Fruit fly (Drosophila melanogaster) whole organism, embryonic: ENCODE results near the gene Dnaaf4.

Source experiments
- Aef1 ChIP-seq: fragments of 200-800 bp; sonication (Bioruptor generic); IDR thresholded peaks from 3 replicates; pipeline ENCODE4 v1.3.6; 2022; ENCODE audit warnings: missing biosample characterization, missing genetic modification characterization
- CG10274 ChIP-seq: fragments of 200-800 bp; sonication (Bioruptor generic); optimal IDR thresholded peaks from 3 replicates; lab custom pipeline; 2017; ENCODE audit warnings: missing biosample characterization, mild to moderate bottlenecking, missing genetic modification characterization
- CG11398 ChIP-seq: fragments of 200-800 bp; sonication (Bioruptor generic); optimal IDR thresholded peaks from 2 replicates; lab custom pipeline; 2016; ENCODE audit warnings: missing biosample characterization, missing genetic modification characterization
- CG11695 ChIP-seq: fragments of 200-800 bp; sonication (Bioruptor generic); IDR thresholded peaks from 3 replicates; pipeline ENCODE4 v1.3.6; 2022; ENCODE audit warnings: missing biosample characterization, missing genetic modification characterization
- CG16815 ChIP-seq: fragments of 200-800 bp; sonication (Bioruptor generic); optimal IDR thresholded peaks from 3 replicates; lab custom pipeline; 2017; ENCODE audit warnings: missing biosample characterization, mild to moderate bottlenecking, missing genetic modification characterization
- CG2678 ChIP-seq: fragments of 200-800 bp; sonication (Bioruptor generic); optimal IDR thresholded peaks from 3 replicates; lab custom pipeline; 2019; ENCODE audit warnings: missing biosample characterization, mild to moderate bottlenecking, missing genetic modification characterization, moderate library complexity
- CG2875 ChIP-seq: fragments of 200-800 bp; sonication (Bioruptor generic); optimal IDR thresholded peaks from 2 replicates; lab custom pipeline; 2017; ENCODE audit warnings: missing biosample characterization, mild to moderate bottlenecking, missing genetic modification characterization, missing genetic modification reagents
- CG31441 ChIP-seq: fragments of 200-800 bp; sonication (Bioruptor generic); IDR thresholded peaks from 2 replicates; pipeline ENCODE4 v1.3.6; 2022; ENCODE audit warnings: missing biosample characterization, missing genetic modification characterization
- CG32767 ChIP-seq: fragments of 200-800 bp; sonication (Bioruptor generic); IDR thresholded peaks from 2 replicates; pipeline ENCODE4 v1.3.6; 2022; ENCODE audit warnings: missing biosample characterization, missing genetic modification characterization
- CG3847 ChIP-seq: fragments of 200-800 bp; sonication (Bioruptor generic); IDR thresholded peaks from 2 replicates; pipeline ENCODE4 v1.3.6; 2022; ENCODE audit warnings: missing biosample characterization, missing genetic modification characterization
- CG5180 ChIP-seq: fragments of 200-800 bp; sonication (Bioruptor generic); optimal IDR thresholded peaks from 3 replicates; lab custom pipeline; 2017; ENCODE audit warnings: missing biosample characterization, missing genetic modification characterization, mild to moderate bottlenecking, moderate library complexity, missing genetic modification reagents
- CG5953 ChIP-seq: fragments of 200-800 bp; sonication (Bioruptor generic); IDR thresholded peaks from 2 replicates; pipeline ENCODE4 v1.3.6; 2022; ENCODE audit warnings: missing biosample characterization, missing genetic modification characterization
- CG6689 ChIP-seq: fragments of 200-800 bp; sonication (Bioruptor generic); IDR thresholded peaks from 2 replicates; pipeline ENCODE4 v1.3.6; 2022; ENCODE audit warnings: missing biosample characterization, missing genetic modification characterization
- CG6813 ChIP-seq: fragments of 200-800 bp; sonication (Bioruptor generic); optimal IDR thresholded peaks from 2 replicates; lab custom pipeline; 2017; ENCODE audit warnings: missing biosample characterization, missing genetic modification characterization, mild to moderate bottlenecking, moderate library complexity, missing genetic modification reagents
- CG7745 ChIP-seq: fragments of 200-800 bp; sonication (Bioruptor generic); optimal IDR thresholded peaks from 2 replicates; lab custom pipeline; 2018; ENCODE audit warnings: missing biosample characterization, mild to moderate bottlenecking, missing genetic modification characterization, moderate library complexity
- CG8924 ChIP-seq: fragments of 200-800 bp; optimal IDR thresholded peaks from 3 replicates; lab custom pipeline; 2019; ENCODE audit warnings: missing biosample characterization, mild to moderate bottlenecking, missing genetic modification characterization, moderate library complexity
- CrebB ChIP-seq: fragments of 200-800 bp; sonication (Bioruptor generic); optimal IDR thresholded peaks from 3 replicates; lab custom pipeline; 2018; ENCODE audit warnings: missing biosample characterization, mild to moderate bottlenecking, missing genetic modification characterization
- Dbx ChIP-seq: fragments of 200-800 bp; sonication (Bioruptor generic); IDR thresholded peaks from 3 replicates; pipeline ENCODE4 v1.3.6; 2022; ENCODE audit warnings: missing biosample characterization, missing genetic modification characterization
- GATAe ChIP-seq: fragments of 200-800 bp; sonication (Bioruptor generic); conservative IDR thresholded peaks from 2 replicates; pipeline ENCODE4 v1.3.6; 2022; ENCODE audit warnings: missing biosample characterization, missing genetic modification characterization
- HmgZ ChIP-seq: fragments of 200-800 bp; sonication (Bioruptor generic); optimal IDR thresholded peaks from 2 replicates; lab custom pipeline; 2018; ENCODE audit warnings: missing biosample characterization, mild to moderate bottlenecking, missing genetic modification characterization
- Lhr ChIP-seq: fragments of 200-800 bp; sonication (Bioruptor generic); optimal IDR thresholded peaks from 3 replicates; lab custom pipeline; 2017; ENCODE audit warnings: mild to moderate bottlenecking, missing biosample characterization, missing genetic modification reagents, missing genetic modification characterization
- MBD-R2 ChIP-seq: fragments of 200-800 bp; sonication (Bioruptor generic); IDR thresholded peaks from 2 replicates; pipeline ENCODE4 v1.3.6; 2022; ENCODE audit warnings: missing biosample characterization, missing genetic modification characterization
- Mes4 ChIP-seq: fragments of 200-800 bp; sonication (Bioruptor generic); optimal IDR thresholded peaks from 2 replicates; lab custom pipeline; 2016; ENCODE audit warnings: missing biosample characterization, missing genetic modification characterization
- Stat92E ChIP-seq, 3 experiments: fragments of >200 bp in 2 of 3; fragments of 200-800 bp in 1 of 3; sonication (Bioruptor generic) in 1 of 3; optimal IDR thresholded peaks; 2 replicates each; lab custom pipeline; 2017 to 2019; ENCODE audit warnings: missing biosample characterization in 3 of 3, missing genetic modification characterization in 3 of 3, mild to moderate bottlenecking in 1 of 3, moderate library complexity in 1 of 3
- Trl ChIP-seq, 3 experiments: fragments of >200 bp in 2 of 3; fragments of 200-800 bp in 1 of 3; sonication (Bioruptor generic) in 1 of 3; optimal IDR thresholded peaks; 2 replicates in 1 of 3; 3 replicates in 2 of 3; lab custom pipeline; 2016 to 2017; ENCODE audit warnings: missing biosample characterization in 1 of 3, missing genetic modification characterization in 1 of 3
- ap ChIP-seq: fragments of 200-800 bp; sonication (Bioruptor generic); IDR thresholded peaks from 2 replicates; pipeline ENCODE4 v1.3.6; 2022; ENCODE audit warnings: missing biosample characterization, missing genetic modification characterization
- az2 ChIP-seq: fragments of 200-800 bp; sonication (Bioruptor generic); optimal IDR thresholded peaks from 3 replicates; lab custom pipeline; 2016; ENCODE audit warnings: missing biosample characterization, missing genetic modification characterization
- cas ChIP-seq: fragments of 200-800 bp; sonication (Bioruptor generic); IDR thresholded peaks from 2 replicates; pipeline ENCODE4 v1.3.6; 2022; ENCODE audit warnings: missing biosample characterization, missing genetic modification characterization
- cwo ChIP-seq: fragments of 200-800 bp; sonication (Bioruptor generic); optimal IDR thresholded peaks from 3 replicates; lab custom pipeline; 2017; ENCODE audit warnings: missing biosample characterization, missing genetic modification characterization, mild to moderate bottlenecking, moderate library complexity, missing genetic modification reagents
- dimm ChIP-seq: fragments of 200-800 bp; sonication (Bioruptor generic); IDR thresholded peaks from 2 replicates; pipeline ENCODE4 v1.3.6; 2022; ENCODE audit warnings: missing biosample characterization, missing genetic modification characterization
- emc ChIP-seq: fragments of 200-800 bp; sonication (Bioruptor generic); optimal IDR thresholded peaks from 2 replicates; lab custom pipeline; 2016; ENCODE audit warnings: missing biosample characterization, missing genetic modification characterization
- ftz-f1 ChIP-seq: fragments of 200-800 bp; sonication (Bioruptor generic); optimal IDR thresholded peaks from 2 replicates; lab custom pipeline; 2016; ENCODE audit warnings: missing biosample characterization, missing genetic modification characterization
- gsb-n ChIP-seq: fragments of 200-800 bp; sonication (Bioruptor generic); optimal IDR thresholded peaks from 3 replicates; lab custom pipeline; 2018; ENCODE audit warnings: missing biosample characterization, mild to moderate bottlenecking, missing genetic modification characterization
- ham ChIP-seq: fragments of 200-800 bp; sonication (Bioruptor generic); IDR thresholded peaks from 2 replicates; pipeline ENCODE4 v1.3.6; 2022; ENCODE audit warnings: missing biosample characterization, missing genetic modification characterization
- hb ChIP-seq: fragments of 200-800 bp; sonication (Bioruptor generic); IDR thresholded peaks from 3 replicates; pipeline ENCODE4 v1.3.6; 2022; ENCODE audit warnings: missing biosample characterization, missing genetic modification characterization; ENCODE audit not compliant: partially characterized antibody
- her ChIP-seq: fragments of 200-800 bp; sonication (Bioruptor generic); optimal IDR thresholded peaks from 2 replicates; lab custom pipeline; 2016; ENCODE audit warnings: missing biosample characterization, missing genetic modification characterization
- hkb ChIP-seq, 2 experiments: fragments of 200-800 bp in 1 of 2; fragments of >200 bp in 1 of 2; sonication (Bioruptor generic) in 1 of 2; IDR thresholded peaks in 1 of 2; optimal IDR thresholded peaks in 1 of 2; 2 replicates each; pipeline versions ENCODE4 v1.3.6 to Lab custom; 2017 to 2022; ENCODE audit warnings: missing biosample characterization in 1 of 2, missing genetic modification characterization in 1 of 2
- jumu ChIP-seq: fragments of 200-800 bp; sonication (Bioruptor generic); optimal IDR thresholded peaks from 3 replicates; lab custom pipeline; 2016; ENCODE audit warnings: missing biosample characterization, missing genetic modification characterization
- lov ChIP-seq, 2 experiments: fragments of 200-800 bp in 1 of 2; fragments of >200 bp in 1 of 2; sonication (Bioruptor generic) in 1 of 2; IDR thresholded peaks in 1 of 2; optimal IDR thresholded peaks in 1 of 2; 2 replicates in 1 of 2; 3 replicates in 1 of 2; pipeline versions ENCODE4 v1.3.6 to Lab custom; 2017 to 2022; ENCODE audit warnings: missing biosample characterization in 1 of 2, missing genetic modification characterization in 1 of 2
- nerfin-1 ChIP-seq: fragments of 200-800 bp; sonication (Bioruptor generic); optimal IDR thresholded peaks from 3 replicates; lab custom pipeline; 2019; ENCODE audit warnings: missing biosample characterization, mild to moderate bottlenecking, missing genetic modification characterization, moderate library complexity
- nom ChIP-seq: fragments of 200-800 bp; sonication (Bioruptor generic); optimal IDR thresholded peaks from 2 replicates; lab custom pipeline; 2017; ENCODE audit warnings: missing biosample characterization, missing genetic modification characterization, mild to moderate bottlenecking, moderate library complexity, missing genetic modification reagents
- oc ChIP-seq: fragments of 200-800 bp; sonication (Bioruptor generic); optimal IDR thresholded peaks from 2 replicates; lab custom pipeline; 2018; ENCODE audit warnings: missing biosample characterization, mild to moderate bottlenecking, missing genetic modification characterization, moderate library complexity
- p53 ChIP-seq: fragments of 200-800 bp; sonication (Bioruptor generic); optimal IDR thresholded peaks from 2 replicates; lab custom pipeline; 2016; ENCODE audit warnings: missing biosample characterization, missing genetic modification characterization
- pho ChIP-seq: fragments of 200-800 bp; sonication (Bioruptor generic); optimal IDR thresholded peaks from 2 replicates; lab custom pipeline; 2016; ENCODE audit warnings: missing biosample characterization, missing genetic modification characterization
- sim ChIP-seq: fragments of 200-800 bp; sonication (Bioruptor generic); IDR thresholded peaks from 2 replicates; pipeline ENCODE4 v1.3.6; 2022; ENCODE audit warnings: missing biosample characterization, missing genetic modification characterization
- tx ChIP-seq: fragments of 200-800 bp; sonication (Bioruptor generic); optimal IDR thresholded peaks from 2 replicates; lab custom pipeline; 2016; ENCODE audit warnings: missing biosample characterization, missing genetic modification characterization
- vnd ChIP-seq: fragments of 200-800 bp; sonication (Bioruptor generic); IDR thresholded peaks from 3 replicates; pipeline ENCODE4 v1.3.6; 2022; ENCODE audit warnings: missing biosample characterization, missing genetic modification characterization; ENCODE audit not compliant: partially characterized antibody
- wor ChIP-seq: fragments of 200-800 bp; sonication (Bioruptor generic); IDR thresholded peaks from 2 replicates; pipeline ENCODE4 v1.3.6; 2022; ENCODE audit warnings: missing biosample characterization, missing genetic modification characterization

The Dnaaf4 gene

dm6 chr2L:11130151-11131008 is 8.9 kb upstream of the Dnaaf4 start, which contains the start of the genes RfC38 and CG4751 (continued):
- TF ChIP-seq Mes4 (GFP tag; lab: Kevin White, UChicago): no peak
- no peak for TF ChIP-seq Stat92E (GFP tag; optimal IDR thresholded peaks at IDR 0.05; lab: Kevin White, UChicago)
- TF ChIP-seq az2 (GFP tag; lab: Kevin White, UChicago): no peak
- TF ChIP-seq Aef1: no peak
- no peak for TF ChIP-seq emc (GFP tag; lab: Kevin White, UChicago)
- TF ChIP-seq pho: no peak
- no peak for TF ChIP-seq CG16815 (GFP tag; lab: Kevin White, UChicago)
- no peak for TF ChIP-seq cas (GFP tag; lab: Robert Waterston, UW)
- TF ChIP-seq Lhr (GFP tag; lab: Kevin White, UChicago): peak; percentile 5
- TF ChIP-seq CG10274 (GFP tag; lab: Kevin White, UChicago): no peak
- peak; percentile 39 for TF ChIP-seq nerfin-1 (tag; lab: Kevin White, UChicago)
- TF ChIP-seq CG6813: no peak
- no peak for TF ChIP-seq CG11398 (GFP tag; lab: Kevin White, UChicago)
- peak; percentile 19 for TF ChIP-seq p53 (GFP tag; lab: Kevin White, UChicago)
- no peak for TF ChIP-seq ftz-f1 (GFP tag; lab: Kevin White, UChicago)
- TF ChIP-seq CG31441 (GFP tag; lab: Robert Waterston, UW): no peak
- TF ChIP-seq hb: peak; percentile 64; the same call in 1 of the 3 replicates
- no peak for TF ChIP-seq dimm (GFP tag; lab: Robert Waterston, UW)
- no peak for TF ChIP-seq cwo (GFP tag; lab: Kevin White, UChicago)
- TF ChIP-seq hkb (optimal IDR thresholded peaks at IDR 0.05; lab: Kevin White, UChicago): no peak
- TF ChIP-seq hkb (GFP tag; IDR thresholded peaks at IDR 0.05; lab: Robert Waterston, UW): no peak
- no peak for TF ChIP-seq ap (GFP tag; lab: Robert Waterston, UW)
- TF ChIP-seq wor (GFP tag; lab: Robert Waterston, UW): no peak
- no peak for TF ChIP-seq CG6689
- TF ChIP-seq lov (optimal IDR thresholded peaks at IDR 0.05; lab: Kevin White, UChicago): no peak
- TF ChIP-seq lov (GFP tag; IDR thresholded peaks at IDR 0.05; lab: Robert Waterston, UW): no peak
- no peak for TF ChIP-seq gsb-n (tag; lab: Kevin White, UChicago)
- no peak for TF ChIP-seq CG3847 (GFP tag; lab: Robert Waterston, UW)
- TF ChIP-seq sim (GFP tag; lab: Robert Waterston, UW): no peak
- TF ChIP-seq vnd: peak; percentile 57; the same call in 1 of the 3 replicates
- no peak for TF ChIP-seq Dbx
- TF ChIP-seq nom: no peak
- TF ChIP-seq Trl (optimal IDR thresholded peaks at IDR 0.05; lab: Kevin White, UChicago): no peak
- no peak for TF ChIP-seq Trl (GFP tag; optimal IDR thresholded peaks at IDR 0.05; lab: Kevin White, UChicago)
- TF ChIP-seq CG2678 (tag; lab: Kevin White, UChicago): no peak
- TF ChIP-seq oc (tag; lab: Kevin White, UChicago): no peak
- TF ChIP-seq CG2875: no peak
- no peak for TF ChIP-seq CrebB
- no peak for TF ChIP-seq CG5180 (GFP tag; lab: Kevin White, UChicago)
- no peak for TF ChIP-seq tx (GFP tag; lab: Kevin White, UChicago)
- TF ChIP-seq ham: no peak
- TF ChIP-seq MBD-R2: peak; percentile 74
- TF ChIP-seq CG11695 (GFP tag; lab: Robert Waterston, UW): no peak
- no peak for TF ChIP-seq jumu (GFP tag; lab: Kevin White, UChicago)
- TF ChIP-seq HmgZ (tag; lab: Kevin White, UChicago): no peak
- no peak for TF ChIP-seq CG5953 (GFP tag; lab: Robert Waterston, UW)
- TF ChIP-seq CG8924 (tag; lab: Kevin White, UChicago): peak; percentile 1
- no peak for TF ChIP-seq GATAe (GFP tag; lab: Robert Waterston, UW)
- no peak for TF ChIP-seq her (GFP tag; lab: Kevin White, UChicago)
- no peak for TF ChIP-seq CG7745 (tag; lab: Kevin White, UChicago)
- TF ChIP-seq CG32767 (GFP tag; lab: Robert Waterston, UW): 0 out of 2 replicates have a peak, but pooled peaks have one; percentile 8
